Worm (Caenorhabditis elegans) whole organism, L2 larva: ENCODE results near the gene C50F4.12.
A peak's percentile ranks its signal among the peaks of the same experiment; 100 is the strongest.

Experiments
- aly-2 ChIP-seq: fragments of 150-350 bp; optimal IDR thresholded peaks from 2 replicates; lab custom pipeline; 2014; ENCODE audit warnings: missing biosample characterization, missing genetic modification characterization
- ama-1 ChIP-seq: fragments of 150-350 bp; optimal IDR thresholded peaks from 2 replicates; lab custom pipeline; 2018; ENCODE audit warnings: inconsistent platforms
- blmp-1 ChIP-seq: sonication (generic microtip); optimal IDR thresholded peaks from 2 replicates; lab custom pipeline; 2017; ENCODE audit warnings: missing genetic modification characterization, mild to moderate bottlenecking, missing compliant biosample characterization, antibody characterized with exemption, moderate library complexity; ENCODE audit not compliant: insufficient read depth
- nhr-11 ChIP-seq: fragments of 150-350 bp; optimal IDR thresholded peaks from 2 replicates; lab custom pipeline; 2014; ENCODE audit warnings: missing biosample characterization, missing genetic modification characterization
- nhr-237 ChIP-seq: fragments of 150-350 bp; optimal IDR thresholded peaks from 2 replicates; lab custom pipeline; 2014; ENCODE audit warnings: missing biosample characterization, missing genetic modification characterization
- nhr-77 ChIP-seq: fragments of 150-350 bp; optimal IDR thresholded peaks from 2 replicates; lab custom pipeline; 2014; ENCODE audit warnings: missing biosample characterization, missing genetic modification characterization
- snpc-4 ChIP-seq: fragments of 150-350 bp; optimal IDR thresholded peaks from 2 replicates; lab custom pipeline; 2014; ENCODE audit warnings: missing biosample characterization, missing genetic modification characterization
- unc-55 ChIP-seq: fragments of 150-350 bp; sonication (generic microtip); optimal IDR thresholded peaks from 3 replicates; lab custom pipeline; 2014; ENCODE audit warnings: missing biosample characterization, missing genetic modification reagents, missing genetic modification characterization
- unc-62 ChIP-seq: fragments of 150-350 bp; optimal IDR thresholded peaks from 2 replicates; lab custom pipeline; 2014; ENCODE audit warnings: missing biosample characterization, missing genetic modification reagents, missing genetic modification characterization

DNA sequence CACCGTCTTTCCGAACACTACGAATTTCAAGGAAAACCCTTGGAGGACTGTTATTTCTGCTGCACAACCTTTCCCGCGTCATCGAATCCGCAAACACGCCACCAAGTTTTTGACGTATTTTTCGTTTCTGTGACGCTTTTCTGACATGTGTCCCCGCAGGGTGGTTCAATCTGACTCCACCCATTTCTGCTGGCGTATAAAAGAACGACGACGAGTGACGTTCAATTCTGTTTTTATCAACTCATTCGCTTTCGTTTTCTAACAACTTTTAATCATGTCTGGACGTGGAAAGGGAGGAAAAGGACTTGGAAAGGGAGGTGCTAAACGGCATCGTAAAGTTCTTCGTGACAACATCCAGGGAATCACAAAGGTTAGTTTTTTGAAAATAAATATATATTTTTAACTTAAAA is 7.3 kb upstream of the C50F4.12 start, which contains the start of gene his-37:
- peak; percentile 89 for TF ChIP-seq ama-1
- peak; percentile 90 for TF ChIP-seq nhr-237
- TF ChIP-seq nhr-11: peak; percentile 67
- TF ChIP-seq unc-55 (GFP tag; lab: Kevin White, UChicago): peak; percentile 98
- peak; percentile 92 for TF ChIP-seq nhr-77 (tag; lab: Kevin White, UChicago)
- peak; percentile 92 for TF ChIP-seq unc-62
- TF ChIP-seq aly-2: no peak
- peak; percentile 93 for TF ChIP-seq snpc-4 (tag; lab: Kevin White, UChicago)
- peak; percentile 95 for TF ChIP-seq blmp-1
